Worm (Caenorhabditis elegans): Measurements from ENCODE around the gene oac-50.

oac-50 gene

ce11 chrV:9078815-9079525 lies 5.6 kb upstream of the oac-50 start:
- no peak for TF ChIP-seq tag-97 (GFP tag; IDR thresholded peaks at IDR 0.05)
- peak; percentile 89 for TF ChIP-seq hlh-11 (tag; optimal IDR thresholded peaks at IDR 0.05)
- TF ChIP-seq lim-7 (GFP tag; IDR thresholded peaks at IDR 0.05), result no peak
- TF ChIP-seq Y48G9A.11 (GFP tag; IDR thresholded peaks at IDR 0.05), result no peak
- no peak for TF ChIP-seq daf-19 (GFP tag; conservative IDR thresholded peaks at IDR 0.05)
- TF ChIP-seq T26A8.4 (GFP tag; IDR thresholded peaks at IDR 0.05), result 0 out of 2 replicates have a peak, but pooled peaks have one; percentile 37
- TF ChIP-seq F49E8.2 (tag; optimal IDR thresholded peaks at IDR 0.05; ENCODE audit: borderline replicate concordance), result no peak
- no peak for TF ChIP-seq F26F4.8 (GFP tag; conservative IDR thresholded peaks at IDR 0.05)
- no peak for TF ChIP-seq lin-29 (GFP tag; IDR thresholded peaks at IDR 0.05)
- no peak for TF ChIP-seq ctbp-1 (GFP tag; IDR thresholded peaks at IDR 0.05)
- peak; percentile 33 for TF ChIP-seq mes-2 (tag; optimal IDR thresholded peaks at IDR 0.05; ENCODE audit: poor library complexity, severe bottlenecking)
- no peak for TF ChIP-seq ceh-82 (tag; optimal IDR thresholded peaks at IDR 0.05)
- TF ChIP-seq nhr-48 (tag; optimal IDR thresholded peaks at IDR 0.05), result peak; percentile 85
- no peak for TF ChIP-seq Y75B8A.6 (GFP tag; IDR thresholded peaks at IDR 0.05)
- no peak for TF ChIP-seq pha-4 (GFP tag; IDR thresholded peaks at IDR 0.05)
- no peak for TF ChIP-seq pha-4 (tag; optimal IDR thresholded peaks at IDR 0.05)
- TF ChIP-seq ztf-7 (tag; optimal IDR thresholded peaks at IDR 0.05), result peak; percentile 53
- no peak for TF ChIP-seq lsy-2 (tag; optimal IDR thresholded peaks at IDR 0.05)
- TF ChIP-seq zfp-2 (tag; optimal IDR thresholded peaks at IDR 0.05), result no peak
- no peak for TF ChIP-seq nhr-10 (tag; optimal IDR thresholded peaks at IDR 0.05)
- TF ChIP-seq ZK546.5 (tag; optimal IDR thresholded peaks at IDR 0.05), result no peak
- TF ChIP-seq nhr-42 (GFP tag; IDR thresholded peaks at IDR 0.05), result no peak
- TF ChIP-seq attf-4 (tag; optimal IDR thresholded peaks at IDR 0.05), result no peak
- TF ChIP-seq unc-130 (GFP tag; optimal IDR thresholded peaks at IDR 0.05), result no peak
- TF ChIP-seq D1046.2 (GFP tag; IDR thresholded peaks at IDR 0.05), result no peak
- TF ChIP-seq zip-2 (tag; optimal IDR thresholded peaks at IDR 0.05), result no peak
- TF ChIP-seq nhr-76 (tag; optimal IDR thresholded peaks at IDR 0.05), result no peak
- no peak for TF ChIP-seq vab-7 (GFP tag; IDR thresholded peaks at IDR 0.05)
- TF ChIP-seq lin-38 (GFP tag; IDR thresholded peaks at IDR 0.05), result no peak
- no peak for TF ChIP-seq daf-8 (GFP tag; IDR thresholded peaks at IDR 0.05)
- TF ChIP-seq dmd-9 (GFP tag; IDR thresholded peaks at IDR 0.05), result no peak
- 0 out of 2 replicates have a peak, but pooled peaks have one; percentile 38 for TF ChIP-seq saeg-2 (GFP tag; IDR thresholded peaks at IDR 0.05)
- no peak for TF ChIP-seq zfp-3 (GFP tag; conservative IDR thresholded peaks at IDR 0.05)
- TF ChIP-seq mxl-3 (GFP tag; optimal IDR thresholded peaks at IDR 0.05), result no peak
- no peak for TF ChIP-seq egl-43 (GFP tag; IDR thresholded peaks at IDR 0.05)
- TF ChIP-seq php-3 (GFP tag; IDR thresholded peaks at IDR 0.05), result no peak
- no peak for TF ChIP-seq lin-1 (GFP tag; IDR thresholded peaks at IDR 0.05)
- TF ChIP-seq sdz-12 (GFP tag; optimal IDR thresholded peaks at IDR 0.05), result no peak
- TF ChIP-seq nhr-28 (tag; optimal IDR thresholded peaks at IDR 0.05), result peak; percentile 54
- TF ChIP-seq ceh-20 (GFP tag; IDR thresholded peaks at IDR 0.05), result no peak
- TF ChIP-seq zip-11 (GFP tag; IDR thresholded peaks at IDR 0.05), result no peak
- peak; percentile 44 for TF ChIP-seq gei-8 (GFP tag; optimal IDR thresholded peaks at IDR 0.05)
- no peak for TF ChIP-seq spr-1 (tag; optimal IDR thresholded peaks at IDR 0.05)
- no peak for TF ChIP-seq nhr-111 (GFP tag; optimal IDR thresholded peaks at IDR 0.05)
- TF ChIP-seq arid-1 (GFP tag; conservative IDR thresholded peaks at IDR 0.05), result no peak
- no peak for TF ChIP-seq egl-27 (tag; optimal IDR thresholded peaks at IDR 0.05)
- no peak for TF ChIP-seq nhr-77 (tag; optimal IDR thresholded peaks at IDR 0.05)
- no peak for TF ChIP-seq set-16 (GFP tag; IDR thresholded peaks at IDR 0.05)
- TF ChIP-seq ces-1 (GFP tag; optimal IDR thresholded peaks at IDR 0.05), result no peak
- TF ChIP-seq F44E2.7 (GFP tag; IDR thresholded peaks at IDR 0.05), result no peak
- TF ChIP-seq duxl-1 (tag; optimal IDR thresholded peaks at IDR 0.05; ENCODE audit: poor library complexity), result no peak
